Fruit fly (Drosophila melanogaster): ENCODE measurements around the gene ND-51.

ND-51 gene

DNA sequence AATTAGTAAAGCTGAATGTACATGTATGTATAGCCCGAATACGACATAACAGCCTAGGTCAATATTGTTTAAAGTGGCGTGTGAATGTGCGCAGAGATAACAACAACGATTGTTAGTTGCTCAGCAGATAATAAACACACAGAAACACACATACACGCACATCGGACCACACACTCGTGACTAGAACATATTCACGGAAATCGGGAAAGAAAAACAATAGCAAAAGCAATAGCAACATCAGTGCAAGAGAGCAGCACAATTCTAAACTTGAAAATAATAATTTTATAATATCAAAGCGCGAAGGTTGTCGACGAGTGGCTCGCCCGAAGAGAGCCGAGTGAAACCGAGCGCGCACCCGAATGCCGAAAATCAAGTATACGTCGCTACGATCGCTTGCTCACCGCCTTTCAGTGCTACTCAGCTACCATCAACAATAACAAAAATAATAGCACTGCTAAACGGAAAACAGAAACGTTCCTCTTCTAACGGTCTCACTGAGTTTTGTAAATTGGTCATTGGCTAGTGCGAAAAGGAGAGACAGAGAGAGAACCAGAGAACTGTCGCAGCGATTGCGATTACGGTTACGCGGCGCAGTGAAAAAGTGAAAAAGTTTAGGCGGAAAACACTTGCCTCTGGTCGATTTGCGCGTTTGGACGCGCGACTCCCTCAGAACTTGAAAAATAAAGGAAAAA is 20.5 kb upstream of the ND-51 start (continued):
- TF ChIP-seq CG17912 (GFP tag; optimal IDR thresholded peaks at IDR 0.05) = peak; percentile 25
- no peak for TF ChIP-seq dysf (GFP tag; IDR thresholded peaks at IDR 0.05)
- no peak for TF ChIP-seq CG4707 (GFP tag; optimal IDR thresholded peaks at IDR 0.05)
- no peak for TF ChIP-seq CG5953 (GFP tag; IDR thresholded peaks at IDR 0.05)
- TF ChIP-seq CG2712 (tag; optimal IDR thresholded peaks at IDR 0.05) = no peak
- no peak for TF ChIP-seq wor (GFP tag; IDR thresholded peaks at IDR 0.05)
- TF ChIP-seq CG12236 (GFP tag; optimal IDR thresholded peaks at IDR 0.05) = no peak
- no peak for TF ChIP-seq repo (GFP tag; optimal IDR thresholded peaks at IDR 0.05)
- peak; percentile 2 for TF ChIP-seq NC2β (GFP tag; optimal IDR thresholded peaks at IDR 0.05)
- TF ChIP-seq CG1233 (GFP tag; optimal IDR thresholded peaks at IDR 0.05) = peak; percentile 2
- peak; percentile 11; the same call in 1 of the 2 replicates for TF ChIP-seq CG14014 (GFP tag; IDR thresholded peaks at IDR 0.05)
- no peak for TF ChIP-seq MESR4 (GFP tag; optimal IDR thresholded peaks at IDR 0.05)
- no peak for TF ChIP-seq CoRest (tag; optimal IDR thresholded peaks at IDR 0.05)
- no peak for TF ChIP-seq chif (GFP tag; optimal IDR thresholded peaks at IDR 0.05)
- TF ChIP-seq CG10979 (tag; optimal IDR thresholded peaks at IDR 0.05) = no peak
- no peak for TF ChIP-seq CG11723 (GFP tag; optimal IDR thresholded peaks at IDR 0.05)
- no peak for TF ChIP-seq CG11085 (GFP tag; IDR thresholded peaks at IDR 0.05)
- no peak for TF ChIP-seq CG34422 (GFP tag; IDR thresholded peaks at IDR 0.05)
- TF ChIP-seq Asciz (GFP tag; optimal IDR thresholded peaks at IDR 0.05) = no peak
- no peak for TF ChIP-seq H15 (GFP tag; IDR thresholded peaks at IDR 0.05)
- no peak for TF ChIP-seq CG10431 (GFP tag; optimal IDR thresholded peaks at IDR 0.05)
- TF ChIP-seq bcd (GFP tag; optimal IDR thresholded peaks at IDR 0.05) = no peak
- no peak for TF ChIP-seq CG10366 (GFP tag; IDR thresholded peaks at IDR 0.05)
- TF ChIP-seq nau (GFP tag; optimal IDR thresholded peaks at IDR 0.05) = no peak
- peak; percentile 36 for TF ChIP-seq CG33557 (GFP tag; optimal IDR thresholded peaks at IDR 0.05)
- TF ChIP-seq TFAM (GFP tag; optimal IDR thresholded peaks at IDR 0.05) = no peak
- TF ChIP-seq PHDP (tag; optimal IDR thresholded peaks at IDR 0.05) = peak; percentile 40
- no peak for TF ChIP-seq HLH4C (GFP tag; IDR thresholded peaks at IDR 0.05; ENCODE audit: partially characterized antibody)
- TF ChIP-seq Blimp-1 (GFP tag; optimal IDR thresholded peaks at IDR 0.05) = no peak
- TF ChIP-seq D19B (GFP tag; optimal IDR thresholded peaks at IDR 0.05) = no peak
- no peak for TF ChIP-seq CG8290 (GFP tag; optimal IDR thresholded peaks at IDR 0.05)
- TF ChIP-seq CG8290 (tag; optimal IDR thresholded peaks at IDR 0.05) = peak; percentile 5 to 61
- no peak for TF ChIP-seq Rx (GFP tag; IDR thresholded peaks at IDR 0.05)
- no peak for TF ChIP-seq crc (GFP tag; optimal IDR thresholded peaks at IDR 0.05)
- peak; percentile 3 for TF ChIP-seq B-H2 (GFP tag; optimal IDR thresholded peaks at IDR 0.05)
- peak; percentile 45 for TF ChIP-seq HHEX (GFP tag; optimal IDR thresholded peaks at IDR 0.05)
- peak; percentile 59 for TF ChIP-seq grn (GFP tag; optimal IDR thresholded peaks at IDR 0.05)
- TF ChIP-seq CG2202 (tag; optimal IDR thresholded peaks at IDR 0.05) = no peak
- TF ChIP-seq bab2 (GFP tag; optimal IDR thresholded peaks at IDR 0.05) = no peak
- TF ChIP-seq psq (GFP tag; optimal IDR thresholded peaks at IDR 0.05) = no peak
- TF ChIP-seq trem (tag; optimal IDR thresholded peaks at IDR 0.05) = no peak
- TF ChIP-seq pum (GFP tag; optimal IDR thresholded peaks at IDR 0.05) = no peak
- peak; percentile 88 for TF ChIP-seq sug (tag; optimal IDR thresholded peaks at IDR 0.05)
- TF ChIP-seq sisA (GFP tag; IDR thresholded peaks at IDR 0.05) = no peak
- no peak for TF ChIP-seq HmgD (GFP tag; optimal IDR thresholded peaks at IDR 0.05)
- TF ChIP-seq Bdp1 (GFP tag; optimal IDR thresholded peaks at IDR 0.05) = peak; percentile 8
- no peak for TF ChIP-seq phol (tag; optimal IDR thresholded peaks at IDR 0.05)
- TF ChIP-seq Elba2 (GFP tag; optimal IDR thresholded peaks at IDR 0.05) = no peak
- no peak for TF ChIP-seq Hsf (GFP tag; optimal IDR thresholded peaks at IDR 0.05)
- peak; percentile 4 for TF ChIP-seq CG2120 (GFP tag; optimal IDR thresholded peaks at IDR 0.05)
- TF ChIP-seq CG6175 (GFP tag; IDR thresholded peaks at IDR 0.05) = no peak
